Worm (Caenorhabditis elegans) whole organism, midembryonic: Measurements from ENCODE around the gene Y47C4A.1.

ENCODE experiments used
- T22C8.4 ChIP-seq: fragments of 200-800 bp; sonication (Bioruptor generic); IDR thresholded peaks from 2 replicates; pipeline ENCODE4 v1.3.6; 2022; ENCODE audit warnings: missing genetic modification characterization, missing compliant biosample characterization
- cog-1 ChIP-seq: sonication (generic microtip); optimal IDR thresholded peaks from 2 replicates; lab custom pipeline; 2016; ENCODE audit warnings: missing genetic modification characterization, missing compliant biosample characterization
- flt-1 ChIP-seq: fragments of 200-800 bp; sonication (Bioruptor generic); IDR thresholded peaks from 2 replicates; pipeline ENCODE4 v1.3.6; 2022; ENCODE audit warnings: missing genetic modification characterization, missing compliant biosample characterization
- klf-2 ChIP-seq: fragments of 200-800 bp; sonication (Bioruptor generic); conservative IDR thresholded peaks from 2 replicates; pipeline ENCODE4 v1.3.6; 2022; ENCODE audit warnings: missing genetic modification reagents, missing genetic modification characterization, missing compliant biosample characterization
- med-1 ChIP-seq: sonication (generic microtip); optimal IDR thresholded peaks from 2 replicates; lab custom pipeline; 2017; ENCODE audit warnings: missing genetic modification characterization, mild to moderate bottlenecking, missing compliant biosample characterization, antibody characterized with exemption, missing genetic modification reagents; ENCODE audit not compliant: insufficient read depth
- ref-1 ChIP-seq: fragments of 200-800 bp; sonication (Bioruptor generic); conservative IDR thresholded peaks from 2 replicates; pipeline ENCODE4 v1.3.6; 2022; ENCODE audit warnings: missing genetic modification reagents, missing genetic modification characterization, missing compliant biosample characterization
- tab-1 ChIP-seq: fragments of 200-800 bp; sonication (Bioruptor generic); IDR thresholded peaks from 2 replicates; pipeline ENCODE4 v1.3.6; 2022; ENCODE audit warnings: missing genetic modification characterization, missing compliant biosample characterization
- ztf-23 ChIP-seq: fragments of 200-800 bp; sonication (Bioruptor generic); IDR thresholded peaks from 2 replicates; pipeline ENCODE4 v1.3.6; 2022; ENCODE audit warnings: missing genetic modification reagents, missing genetic modification characterization, missing compliant biosample characterization
- ztf-29 ChIP-seq: fragments of 200-800 bp; sonication (Bioruptor generic); IDR thresholded peaks from 2 replicates; pipeline ENCODE4 v1.3.6; 2022; ENCODE audit warnings: missing genetic modification reagents, missing genetic modification characterization, missing compliant biosample characterization

- no peak for TF ChIP-seq klf-2
- TF ChIP-seq ztf-29 (GFP tag; lab: Robert Waterston, UW), result no peak
- no peak for TF ChIP-seq flt-1 (GFP tag; lab: Robert Waterston, UW)
- TF ChIP-seq ref-1 (GFP tag; lab: Robert Waterston, UW), result no peak
- no peak for TF ChIP-seq ztf-23 (GFP tag; lab: Robert Waterston, UW)
- TF ChIP-seq cog-1, result no peak
- no peak for TF ChIP-seq T22C8.4 (GFP tag; lab: Robert Waterston, UW)
- TF ChIP-seq tab-1 (GFP tag; lab: Robert Waterston, UW), result no peak
- no peak for TF ChIP-seq med-1
These were observed 25.2 kb upstream of the Y47C4A.1 start, which contains the start of gene nlp-64 for ce11 chrX:311211-311610.
